Fruit fly (Drosophila melanogaster) S2 (cell line): ENCODE data around the gene CG3168.

ENCODE experiments used
- CG8478 ChIP-seq: fragments of >200 bp; optimal IDR thresholded peaks from 2 replicates; lab custom pipeline; 2018
- CTCF ChIP-seq, 2 experiments: fragments of >200 bp; optimal IDR thresholded peaks; 2 replicates each; lab custom pipeline; 2018

dm6 chrX:6678635-6679501, 60.9 kb downstream of the CG3168 start, which contains the start of gene ND-ASHI:
- TF ChIP-seq CG8478 (lab: Kevin White, UChicago) (no peak), CTCF (optimal IDR thresholded peaks at IDR 0.05; lab: Kevin White, UChicago) (no peak)
